Worm (Caenorhabditis elegans): ENCODE measurements around the gene C33A11.2.

DNA sequence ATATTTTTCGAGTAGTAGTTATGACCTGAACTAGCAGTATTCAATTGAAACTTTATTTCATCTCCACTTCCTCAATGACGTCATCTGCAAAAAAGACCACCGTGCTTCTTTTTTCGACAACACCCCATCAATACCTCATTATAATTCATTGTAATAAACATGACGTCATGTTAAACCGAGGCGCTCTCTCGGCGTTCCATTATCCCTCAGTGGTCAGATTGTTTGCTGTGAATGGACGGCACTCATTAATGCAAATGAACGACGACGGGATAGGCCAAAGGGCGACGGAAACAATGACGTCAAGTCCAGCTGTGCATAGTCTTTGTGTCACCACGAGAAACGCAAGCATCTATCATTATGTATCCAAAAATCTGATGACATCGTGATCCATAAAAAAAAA, 18.1 kb upstream of the C33A11.2 start:
- TF ChIP-seq sem-2 (GFP tag; optimal IDR thresholded peaks at IDR 0.05) (no peak), lin-13 (tag; optimal IDR thresholded peaks at IDR 0.05) (peak; percentile 82), pha-4 (tag; optimal IDR thresholded peaks at IDR 0.05) (peak; percentile 58), lsy-2 (tag; optimal IDR thresholded peaks at IDR 0.05) (no peak), elt-3 (tag; optimal IDR thresholded peaks at IDR 0.05) (no peak), nhr-237 (tag; optimal IDR thresholded peaks at IDR 0.05) (no peak), ztf-11 (tag; optimal IDR thresholded peaks at IDR 0.05) (peak; percentile 78), blmp-1 (tag; optimal IDR thresholded peaks at IDR 0.05) (no peak)
